Worm (Caenorhabditis elegans) whole organism, L1 larva: Measurements from ENCODE around the gene wrt-2.

Experiments used
- C04F5.9 ChIP-seq: sonication (generic microtip); optimal IDR thresholded peaks from 2 replicates; lab custom pipeline; 2016; ENCODE audit warnings: missing genetic modification characterization, missing compliant biosample characterization
- C16A3.4 ChIP-seq: fragments of 150-350 bp; optimal IDR thresholded peaks from 2 replicates; lab custom pipeline; 2014; ENCODE audit warnings: missing biosample characterization, missing genetic modification characterization
- C34B4.2 ChIP-seq: sonication (generic microtip); optimal IDR thresholded peaks from 2 replicates; lab custom pipeline; 2017; ENCODE audit warnings: mild to moderate bottlenecking, missing genetic modification characterization, missing compliant biosample characterization
- F16B12.6 ChIP-seq: fragments of 150-350 bp; optimal IDR thresholded peaks from 2 replicates; lab custom pipeline; 2014; ENCODE audit warnings: missing biosample characterization, missing genetic modification characterization
- alr-1 ChIP-seq: fragments of 200-800 bp; sonication (Bioruptor generic); optimal IDR thresholded peaks from 2 replicates; lab custom pipeline; 2018; ENCODE audit warnings: borderline replicate concordance, mild to moderate bottlenecking, missing genetic modification characterization, missing compliant biosample characterization
- aly-2 ChIP-seq: fragments of 150-350 bp; optimal IDR thresholded peaks from 2 replicates; lab custom pipeline; 2014; ENCODE audit warnings: missing biosample characterization, missing genetic modification characterization
- ama-1 ChIP-seq: fragments of 150-350 bp; optimal IDR thresholded peaks from 2 replicates; lab custom pipeline; 2014
- blmp-1 ChIP-seq: fragments of 150-350 bp; optimal IDR thresholded peaks from 2 replicates; lab custom pipeline; 2014; ENCODE audit warnings: missing biosample characterization, missing genetic modification characterization
- ceh-63 ChIP-seq: fragments of 200-800 bp; sonication (Bioruptor generic); optimal IDR thresholded peaks from 2 replicates; lab custom pipeline; 2018; ENCODE audit warnings: mild to moderate bottlenecking, missing genetic modification characterization, missing compliant biosample characterization
- ceh-8 ChIP-seq: fragments of 200-800 bp; sonication (Bioruptor generic); optimal IDR thresholded peaks from 2 replicates; lab custom pipeline; 2018; ENCODE audit warnings: mild to moderate bottlenecking, missing genetic modification characterization, moderate library complexity, missing compliant biosample characterization
- ceh-82 ChIP-seq, 3 experiments: fragments of 150-350 bp in 1 of 3; sonication (generic microtip) in 2 of 3; optimal IDR thresholded peaks; 2 replicates each; lab custom pipeline; 2014 to 2017; ENCODE audit warnings: missing biosample characterization in 3 of 3, missing genetic modification characterization in 3 of 3
- dpl-1 ChIP-seq, 3 experiments: fragments of 150-350 bp in 2 of 3; sonication (generic microtip) in 1 of 3; optimal IDR thresholded peaks; 2 replicates each; lab custom pipeline; 2014 to 2017; ENCODE audit warnings: missing biosample characterization in 3 of 3, missing genetic modification characterization in 3 of 3, missing genetic modification reagents in 3 of 3
- dsc-1 ChIP-seq: sonication (generic microtip); optimal IDR thresholded peaks from 2 replicates; lab custom pipeline; 2016; ENCODE audit warnings: mild to moderate bottlenecking, missing genetic modification characterization, missing compliant biosample characterization
- efl-1 ChIP-seq, 4 experiments: fragments of 150-350 bp; optimal IDR thresholded peaks in 3 of 4; peaks in 1 of 4; 1 replicate in 1 of 4; 2 replicates in 3 of 4; lab custom pipeline; 2014; ENCODE audit warnings: missing biosample characterization in 2 of 4, missing genetic modification characterization in 2 of 4, missing genetic modification reagents in 2 of 4
- efl-3 ChIP-seq: fragments of 200-800 bp; sonication (Bioruptor generic); optimal IDR thresholded peaks from 2 replicates; lab custom pipeline; 2018; ENCODE audit warnings: mild to moderate bottlenecking, missing genetic modification characterization, missing compliant biosample characterization
- egl-13 ChIP-seq: sonication (generic microtip); optimal IDR thresholded peaks from 2 replicates; lab custom pipeline; 2016; ENCODE audit warnings: missing genotype, missing genetic modification reagents, missing genetic modification characterization, missing compliant biosample characterization
- elt-3 ChIP-seq, 6 experiments: fragments of 150-350 bp in 1 of 6; sonication (generic microtip); optimal IDR thresholded peaks; 2 replicates each; lab custom pipeline; 2017 to 2018; ENCODE audit warnings: missing biosample characterization in 6 of 6, missing genetic modification characterization in 6 of 6, inconsistent platforms in 1 of 6
- ets-5 ChIP-seq: fragments of 200-800 bp; sonication (Bioruptor generic); IDR thresholded peaks from 2 replicates; pipeline ENCODE4 v1.3.6; 2022; ENCODE audit warnings: missing genetic modification characterization, missing compliant biosample characterization
- fkh-8 ChIP-seq: sonication (generic microtip); optimal IDR thresholded peaks from 2 replicates; lab custom pipeline; 2016; ENCODE audit warnings: mild to moderate bottlenecking, missing genetic modification characterization, missing compliant biosample characterization
- fos-1 ChIP-seq: fragments of 150-350 bp; optimal IDR thresholded peaks from 2 replicates; lab custom pipeline; 2014; ENCODE audit warnings: missing biosample characterization, missing genetic modification characterization
- grh-1 ChIP-seq: fragments of 200-800 bp; sonication (Bioruptor generic); IDR thresholded peaks from 2 replicates; pipeline ENCODE4 v1.3.6; 2022; ENCODE audit warnings: missing genetic modification reagents, missing genetic modification characterization, missing compliant biosample characterization
- irx-1 ChIP-seq: sonication (generic microtip); optimal IDR thresholded peaks from 2 replicates; lab custom pipeline; 2016; ENCODE audit warnings: missing genetic modification characterization, missing compliant biosample characterization
- isw-1 ChIP-seq: fragments of 200-800 bp; sonication (Bioruptor generic); IDR thresholded peaks from 2 replicates; pipeline ENCODE4 v1.3.6; 2022; ENCODE audit warnings: missing genetic modification characterization, missing compliant biosample characterization
- lin-35 ChIP-seq, 2 experiments: fragments of 150-350 bp; optimal IDR thresholded peaks; 2 replicates each; lab custom pipeline; 2014; ENCODE audit warnings: missing biosample characterization in 2 of 2, missing genetic modification characterization in 2 of 2, missing genetic modification reagents in 2 of 2
- lin-39 ChIP-seq: fragments of 150-350 bp; optimal IDR thresholded peaks from 2 replicates; lab custom pipeline; 2014; ENCODE audit warnings: missing biosample characterization, missing genetic modification reagents, missing genetic modification characterization
- lir-3 ChIP-seq: sonication (generic microtip); optimal IDR thresholded peaks from 2 replicates; lab custom pipeline; 2016; ENCODE audit warnings: mild to moderate bottlenecking, missing genetic modification characterization, moderate library complexity, missing compliant biosample characterization; ENCODE audit not compliant: poor library complexity
- lsy-2 ChIP-seq, 2 experiments: fragments of 150-350 bp; optimal IDR thresholded peaks; 2 replicates each; lab custom pipeline; 2014; ENCODE audit warnings: missing biosample characterization in 2 of 2, missing genetic modification characterization in 2 of 2
- mef-2 ChIP-seq: fragments of 150-350 bp; optimal IDR thresholded peaks from 2 replicates; lab custom pipeline; 2014; ENCODE audit warnings: missing biosample characterization, missing genetic modification characterization
- mep-1 ChIP-seq: fragments of 150-350 bp; optimal IDR thresholded peaks from 2 replicates; lab custom pipeline; 2014; ENCODE audit warnings: missing biosample characterization, missing genetic modification characterization
- nhr-19 ChIP-seq: fragments of 200-800 bp; sonication (Bioruptor generic); conservative IDR thresholded peaks from 2 replicates; pipeline ENCODE4 v1.3.6; 2022; ENCODE audit warnings: missing genetic modification characterization, missing compliant biosample characterization
- nhr-28 ChIP-seq: fragments of 150-350 bp; optimal IDR thresholded peaks from 2 replicates; lab custom pipeline; 2014; ENCODE audit warnings: missing biosample characterization, missing genetic modification characterization
- nhr-71 ChIP-seq: sonication (generic microtip); optimal IDR thresholded peaks from 2 replicates; lab custom pipeline; 2016; ENCODE audit warnings: mild to moderate bottlenecking, missing genetic modification characterization, moderate library complexity, missing compliant biosample characterization
- nhr-84 ChIP-seq: sonication (generic microtip); optimal IDR thresholded peaks from 2 replicates; lab custom pipeline; 2017; ENCODE audit warnings: missing biosample characterization, missing genetic modification characterization
- nhr-85 ChIP-seq: sonication (generic microtip); peaks from one replicate; lab custom pipeline; 2016; ENCODE audit warnings: missing genetic modification characterization, inconsistent platforms, missing compliant biosample characterization
- nhr-90 ChIP-seq: sonication (generic microtip); optimal IDR thresholded peaks from 2 replicates; lab custom pipeline; 2016; ENCODE audit warnings: mild to moderate bottlenecking, missing genetic modification characterization, missing compliant biosample characterization; ENCODE audit not compliant: poor library complexity
- pqm-1 ChIP-seq: sonication (generic microtip); optimal IDR thresholded peaks from 3 replicates; lab custom pipeline; 2017; ENCODE audit warnings: missing biosample characterization, missing genetic modification characterization
- snpc-4 ChIP-seq: fragments of 150-350 bp; optimal IDR thresholded peaks from 2 replicates; lab custom pipeline; 2014; ENCODE audit warnings: missing biosample characterization, missing genetic modification characterization
- snu-23 ChIP-seq: sonication (generic microtip); optimal IDR thresholded peaks from 2 replicates; lab custom pipeline; 2016; ENCODE audit warnings: missing genetic modification characterization, missing compliant biosample characterization
- sox-4 ChIP-seq: sonication (generic microtip); optimal IDR thresholded peaks from 2 replicates; lab custom pipeline; 2016; ENCODE audit warnings: missing genetic modification characterization, missing compliant biosample characterization
- sptf-1 ChIP-seq: fragments of 150-350 bp; optimal IDR thresholded peaks from 2 replicates; lab custom pipeline; 2014; ENCODE audit warnings: missing biosample characterization, missing genetic modification characterization
- sup-37 ChIP-seq: fragments of 200-800 bp; sonication (Bioruptor generic); optimal IDR thresholded peaks from 2 replicates; lab custom pipeline; 2018; ENCODE audit warnings: mild to moderate bottlenecking, missing genetic modification characterization, missing compliant biosample characterization
- unc-130 ChIP-seq: fragments of 150-350 bp; optimal IDR thresholded peaks from 2 replicates; lab custom pipeline; 2017; ENCODE audit warnings: missing biosample characterization, missing genetic modification characterization, inconsistent platforms
- unc-30 ChIP-seq: sonication (generic microtip); optimal IDR thresholded peaks from 2 replicates; lab custom pipeline; 2017; ENCODE audit warnings: missing biosample characterization, missing genetic modification characterization
- unc-86 ChIP-seq: sonication (generic microtip); optimal IDR thresholded peaks from 2 replicates; lab custom pipeline; 2016; ENCODE audit warnings: missing genetic modification characterization, missing compliant biosample characterization
- unc-98 ChIP-seq: fragments of 200-800 bp; sonication (Bioruptor generic); IDR thresholded peaks from 2 replicates; pipeline ENCODE4 v1.3.6; 2022; ENCODE audit warnings: missing genetic modification characterization, missing compliant biosample characterization
- zip-4 ChIP-seq: fragments of 200-800 bp; sonication (Bioruptor generic); optimal IDR thresholded peaks from 2 replicates; lab custom pipeline; 2018; ENCODE audit warnings: mild to moderate bottlenecking, missing genetic modification characterization, moderate library complexity, missing compliant biosample characterization
- ztf-11 ChIP-seq, 2 experiments: sonication (generic microtip); optimal IDR thresholded peaks; 2 replicates each; lab custom pipeline; 2016 to 2017; ENCODE audit warnings: missing genetic modification characterization in 2 of 2, missing biosample characterization in 1 of 2, missing compliant biosample characterization in 1 of 2
- ztf-4 ChIP-seq: fragments of 150-350 bp; optimal IDR thresholded peaks from 2 replicates; lab custom pipeline; 2014; ENCODE audit warnings: missing biosample characterization, missing genetic modification characterization

The wrt-2 gene

ce11 chrX:3114306-3115133 is 20.4 kb upstream of the wrt-2 start, which contains the start of gene gpd-2:
TSS of gene gpd-2 (minus strand) at chrX:3114689.
- TF ChIP-seq nhr-84 (tag; lab: Kevin White, UChicago) (no peak), mef-2 (tag; lab: Kevin White, UChicago) (no peak), sox-4 (no peak), grh-1 (GFP tag; lab: Robert Waterston, UW) (0 out of 2 replicates have a peak, but pooled peaks have one; percentile 10), C34B4.2 (tag; lab: Kevin White, UChicago) (no peak), ets-5 (GFP tag; lab: Robert Waterston, UW) (no peak), C16A3.4 (tag; lab: Kevin White, UChicago) (no peak), ztf-4 (tag; lab: Kevin White, UChicago) (peak; percentile 21), irx-1 (tag; lab: Kevin White, UChicago) (no peak), fos-1 (tag; lab: Kevin White, UChicago) (no peak), sptf-1 (tag; lab: Kevin White, UChicago) (no peak), efl-1 (optimal IDR thresholded peaks at IDR 0.05; lab: Kevin White, UChicago) (no peak), efl-1 (GFP tag; optimal IDR thresholded peaks at IDR 0.05 in 1 of 2; lab: Kevin White, UChicago) (peak in 1 of 2 experiments; percentile 90), F16B12.6 (tag; lab: Kevin White, UChicago) (no peak), mep-1 (tag; lab: Kevin White, UChicago) (peak; percentile 44), dsc-1 (no peak), pqm-1 (tag; lab: Kevin White, UChicago) (no peak), aly-2 (tag; lab: Kevin White, UChicago) (no peak), ceh-63 (GFP tag; lab: Kevin White, UChicago) (no peak), ceh-8 (GFP tag; lab: Kevin White, UChicago) (no peak), lin-39 (tag; lab: Kevin White, UChicago) (no peak), alr-1 (tag; lab: Kevin White, UChicago) (no peak), ztf-11 (tag; optimal IDR thresholded peaks at IDR 0.05; lab: Kevin White, UChicago) (no peak), sup-37 (no peak), ceh-82 (tag; optimal IDR thresholded peaks at IDR 0.05; lab: Kevin White, UChicago) (peak in 1 of 3 experiments; percentile 9), nhr-85 (tag; lab: Kevin White, UChicago) (peak; percentile 37), C04F5.9 (no peak), snu-23 (no peak), lsy-2 (tag; optimal IDR thresholded peaks at IDR 0.05; lab: Kevin White, UChicago) (no peak), blmp-1 (tag; lab: Kevin White, UChicago) (peak; percentile 14), unc-98 (no peak), unc-30 (no peak), dpl-1 (GFP tag; optimal IDR thresholded peaks at IDR 0.05; lab: Kevin White, UChicago) (no peak)
- TF ChIP-seq, all 84 proteins: peak for 7

ce11 chrX:3112946-3113427 is 18.8 kb upstream of the wrt-2 start, which contains the start of gene gpd-3:
TSS of gene gpd-3 (minus strand) at chrX:3113341.
- peak; percentile 50 for TF ChIP-seq nhr-90 (tag; lab: Kevin White, UChicago)
- peak; percentile 10 for TF ChIP-seq snu-23
- TF ChIP-seq dpl-1 (GFP tag; optimal IDR thresholded peaks at IDR 0.05; lab: Kevin White, UChicago): no peak
- TF ChIP-seq unc-130 (tag; lab: Kevin White, UChicago): no peak
- TF ChIP-seq nhr-71 (tag; lab: Kevin White, UChicago): peak; percentile 53
- TF ChIP-seq nhr-84 (tag; lab: Kevin White, UChicago): no peak
- TF ChIP-seq lsy-2 (tag; optimal IDR thresholded peaks at IDR 0.05; lab: Kevin White, UChicago): no peak
- TF ChIP-seq lin-35 (GFP tag; optimal IDR thresholded peaks at IDR 0.05; lab: Kevin White, UChicago): peak in 1 of 2 experiments; percentile 14
- TF ChIP-seq F16B12.6 (tag; lab: Kevin White, UChicago): no peak
- TF ChIP-seq irx-1 (tag; lab: Kevin White, UChicago): no peak
- TF ChIP-seq unc-86 (tag; lab: Kevin White, UChicago): no peak
- TF ChIP-seq zip-4 (GFP tag; lab: Kevin White, UChicago): no peak
- peak; percentile 74 for TF ChIP-seq nhr-85 (tag; lab: Kevin White, UChicago)
- no peak for TF ChIP-seq efl-1 (optimal IDR thresholded peaks at IDR 0.05; lab: Kevin White, UChicago)
- TF ChIP-seq efl-1 (GFP tag; optimal IDR thresholded peaks at IDR 0.05 in 1 of 2; lab: Kevin White, UChicago): no peak
- peak; percentile 20 for TF ChIP-seq sox-4
- TF ChIP-seq nhr-19: peak; percentile 32
- no peak for TF ChIP-seq mef-2 (tag; lab: Kevin White, UChicago)
- TF ChIP-seq ama-1 (lab: Kevin White, UChicago): peak; percentile 50
- no peak for TF ChIP-seq efl-3 (GFP tag; lab: Kevin White, UChicago)
- TF ChIP-seq egl-13 (tag; lab: Kevin White, UChicago): no peak
- TF ChIP-seq snpc-4: no peak
- no peak for TF ChIP-seq isw-1 (GFP tag; lab: Robert Waterston, UW)
- no peak for TF ChIP-seq nhr-28 (tag; lab: Kevin White, UChicago)
- TF ChIP-seq lir-3 (tag; lab: Kevin White, UChicago): no peak
- TF ChIP-seq elt-3 (tag; optimal IDR thresholded peaks at IDR 0.05; lab: Kevin White, UChicago): peak in 1 of 6 experiments; percentile 5
- no peak for TF ChIP-seq fkh-8 (tag; lab: Kevin White, UChicago)
- TF ChIP-seq sup-37: no peak
